Worm (Caenorhabditis elegans) whole organism, L4 larva: ENCODE data around the gene str-187.
A peak's percentile ranks its signal among the peaks of the same experiment; 100 is the strongest.

ENCODE experiments used
- F10B5.3 ChIP-seq: sonication (generic microtip); optimal IDR thresholded peaks from 2 replicates; lab custom pipeline; 2016; ENCODE audit warnings: mild to moderate bottlenecking, missing genetic modification characterization, missing compliant biosample characterization
- F26F4.8 ChIP-seq: fragments of 200-800 bp; sonication (Bioruptor generic); conservative IDR thresholded peaks from 2 replicates; pipeline ENCODE4 v1.3.6; 2022; ENCODE audit warnings: missing genetic modification characterization, missing compliant biosample characterization
- F37D6.2 ChIP-seq: sonication (generic microtip); optimal IDR thresholded peaks from 2 replicates; lab custom pipeline; 2016; ENCODE audit warnings: mild to moderate bottlenecking, missing genetic modification characterization, missing compliant biosample characterization
- T26A8.4 ChIP-seq: fragments of 200-800 bp; sonication (Bioruptor generic); IDR thresholded peaks from 2 replicates; pipeline ENCODE4 v1.3.6; 2022; ENCODE audit warnings: missing genetic modification characterization, missing compliant biosample characterization
- Y48G9A.11 ChIP-seq: fragments of 200-800 bp; sonication (Bioruptor generic); IDR thresholded peaks from 2 replicates; pipeline ENCODE4 v1.3.6; 2022; ENCODE audit warnings: missing genetic modification reagents, missing genetic modification characterization, missing compliant biosample characterization
- ZK337.2 ChIP-seq: fragments of 200-800 bp; sonication (Bioruptor generic); IDR thresholded peaks from 2 replicates; pipeline ENCODE4 v1.3.6; 2022; ENCODE audit warnings: missing genetic modification reagents, missing genetic modification characterization, missing compliant biosample characterization
- aha-1 ChIP-seq: fragments of 150-350 bp; peaks from one replicate; lab custom pipeline; 2014; ENCODE audit warnings: missing biosample characterization, missing genetic modification characterization
- ama-1 ChIP-seq: fragments of 150-350 bp; optimal IDR thresholded peaks from 2 replicates; lab custom pipeline; 2014; ENCODE audit warnings: inconsistent platforms, mixed read lengths
- attf-4 ChIP-seq: sonication (generic microtip); optimal IDR thresholded peaks from 3 replicates; lab custom pipeline; 2017; ENCODE audit warnings: missing biosample characterization, missing genetic modification characterization
- ceh-20 ChIP-seq: fragments of 200-800 bp; sonication (Bioruptor generic); IDR thresholded peaks from 2 replicates; pipeline ENCODE4 v1.3.6; 2022; ENCODE audit warnings: missing genetic modification reagents, missing genetic modification characterization, missing compliant biosample characterization
- ceh-32 ChIP-seq: sonication (generic microtip); optimal IDR thresholded peaks from 2 replicates; lab custom pipeline; 2016; ENCODE audit warnings: mild to moderate bottlenecking, missing genetic modification characterization, missing compliant biosample characterization; ENCODE audit not compliant: poor library complexity
- daf-12 ChIP-seq: fragments of 150-350 bp; optimal IDR thresholded peaks from 2 replicates; lab custom pipeline; 2014; ENCODE audit warnings: missing biosample characterization, missing genetic modification reagents, missing genetic modification characterization
- daf-16 ChIP-seq, 3 experiments: sonication (generic microtip); optimal IDR thresholded peaks; 2 replicates each; lab custom pipeline; 2016 to 2017; ENCODE audit warnings: missing genetic modification characterization in 3 of 3, missing genetic modification reagents in 3 of 3, mild to moderate bottlenecking in 2 of 3, missing compliant biosample characterization in 2 of 3, missing biosample characterization in 1 of 3, moderate library complexity in 1 of 3
- dmd-8 ChIP-seq: fragments of 200-800 bp; sonication (Bioruptor generic); IDR thresholded peaks from 2 replicates; pipeline ENCODE4 v1.3.6; 2022; ENCODE audit warnings: missing genetic modification characterization, missing compliant biosample characterization
- dmd-9 ChIP-seq: fragments of 200-800 bp; sonication (Bioruptor generic); IDR thresholded peaks from 2 replicates; pipeline ENCODE4 v1.3.6; 2022; ENCODE audit warnings: missing genetic modification reagents, missing genetic modification characterization, missing compliant biosample characterization
- dve-1 ChIP-seq: sonication (generic microtip); optimal IDR thresholded peaks from 2 replicates; lab custom pipeline; 2017; ENCODE audit warnings: antibody characterized with exemption, mild to moderate bottlenecking, missing genetic modification characterization, missing compliant biosample characterization; ENCODE audit not compliant: insufficient read depth
- egl-27 ChIP-seq: sonication (generic microtip); optimal IDR thresholded peaks from 3 replicates; lab custom pipeline; 2017; ENCODE audit warnings: missing biosample characterization, missing genetic modification reagents, missing genetic modification characterization
- egl-43 ChIP-seq: fragments of 200-800 bp; sonication (Bioruptor generic); IDR thresholded peaks from 2 replicates; pipeline ENCODE4 v1.3.6; 2022; ENCODE audit warnings: missing genetic modification reagents, missing genetic modification characterization, missing compliant biosample characterization
- gei-8 ChIP-seq: fragments of 200-800 bp; sonication (Bioruptor generic); optimal IDR thresholded peaks from 2 replicates; lab custom pipeline; 2018; ENCODE audit warnings: mild to moderate bottlenecking, missing genetic modification characterization, missing compliant biosample characterization
- lim-7 ChIP-seq: fragments of 200-800 bp; sonication (Bioruptor generic); IDR thresholded peaks from 2 replicates; pipeline ENCODE4 v1.3.6; 2022; ENCODE audit warnings: missing genetic modification characterization, missing compliant biosample characterization
- lin-29 ChIP-seq: fragments of 200-800 bp; sonication (Bioruptor generic); IDR thresholded peaks from 2 replicates; pipeline ENCODE4 v1.3.6; 2022; ENCODE audit warnings: missing genetic modification reagents, missing genetic modification characterization, missing compliant biosample characterization
- lin-38 ChIP-seq: fragments of 200-800 bp; sonication (Bioruptor generic); IDR thresholded peaks from 2 replicates; pipeline ENCODE4 v1.3.6; 2022; ENCODE audit warnings: missing genetic modification reagents, missing genetic modification characterization, missing compliant biosample characterization
- lir-3 ChIP-seq: sonication (generic microtip); optimal IDR thresholded peaks from 2 replicates; lab custom pipeline; 2016; ENCODE audit warnings: mild to moderate bottlenecking, missing genetic modification characterization, missing compliant biosample characterization
- madf-5 ChIP-seq, 2 experiments: fragments of 200-800 bp; sonication (Bioruptor generic); IDR thresholded peaks; 2 replicates each; pipeline ENCODE4 v1.3.6; 2022; ENCODE audit warnings: missing compliant biosample characterization in 2 of 2, missing genetic modification characterization in 2 of 2
- madf-9 ChIP-seq: fragments of 200-800 bp; sonication (Bioruptor generic); conservative IDR thresholded peaks from 2 replicates; pipeline ENCODE4 v1.3.6; 2022; ENCODE audit warnings: missing genetic modification reagents, missing genetic modification characterization, missing compliant biosample characterization
- mdl-1 ChIP-seq, 2 experiments: fragments of 150-350 bp in 1 of 2; sonication (generic microtip) in 1 of 2; optimal IDR thresholded peaks; 2 replicates each; lab custom pipeline; 2014 to 2017; ENCODE audit warnings: missing biosample characterization in 2 of 2, missing genetic modification characterization in 2 of 2
- mdt-29 ChIP-seq: fragments of 200-800 bp; sonication (Bioruptor generic); IDR thresholded peaks from 2 replicates; pipeline ENCODE4 v1.3.6; 2022; ENCODE audit warnings: missing genetic modification reagents, missing genetic modification characterization, missing compliant biosample characterization
- mes-2 ChIP-seq: sonication (generic microtip); optimal IDR thresholded peaks from 2 replicates; lab custom pipeline; 2016; ENCODE audit warnings: missing genotype, mild to moderate bottlenecking, missing genetic modification characterization, missing compliant biosample characterization; ENCODE audit not compliant: poor library complexity, severe bottlenecking
- nhr-10 ChIP-seq: fragments of 150-350 bp; optimal IDR thresholded peaks from 2 replicates; lab custom pipeline; 2014; ENCODE audit warnings: missing biosample characterization, missing genetic modification characterization
- nhr-41 ChIP-seq: fragments of 200-800 bp; sonication (Bioruptor generic); IDR thresholded peaks from 2 replicates; pipeline ENCODE4 v1.3.6; 2022; ENCODE audit warnings: missing genetic modification reagents, missing genetic modification characterization, missing compliant biosample characterization
- php-3 ChIP-seq: fragments of 200-800 bp; sonication (Bioruptor generic); IDR thresholded peaks from 2 replicates; pipeline ENCODE4 v1.3.6; 2022; ENCODE audit warnings: missing genetic modification reagents, missing genetic modification characterization, missing compliant biosample characterization
- set-16 ChIP-seq: fragments of 200-800 bp; sonication (Bioruptor generic); IDR thresholded peaks from 2 replicates; pipeline ENCODE4 v1.3.6; 2022; ENCODE audit warnings: missing genetic modification reagents, missing genetic modification characterization, missing compliant biosample characterization
- skn-1 ChIP-seq: fragments of 150-350 bp; optimal IDR thresholded peaks from 2 replicates; lab custom pipeline; 2014; ENCODE audit warnings: missing biosample characterization, missing genetic modification characterization
- spr-1 ChIP-seq: sonication (generic microtip); optimal IDR thresholded peaks from 2 replicates; lab custom pipeline; 2016; ENCODE audit warnings: mild to moderate bottlenecking, missing genetic modification characterization, missing compliant biosample characterization
- spr-3 ChIP-seq: fragments of 200-800 bp; sonication (Bioruptor generic); optimal IDR thresholded peaks from 2 replicates; lab custom pipeline; 2018; ENCODE audit warnings: mild to moderate bottlenecking, missing genetic modification characterization, missing compliant biosample characterization
- tra-1 ChIP-seq: fragments of 200-800 bp; sonication (Bioruptor generic); IDR thresholded peaks from 2 replicates; pipeline ENCODE4 v1.3.6; 2022; ENCODE audit warnings: missing genetic modification reagents, missing genetic modification characterization, missing compliant biosample characterization
- unc-39 ChIP-seq: sonication (generic microtip); optimal IDR thresholded peaks from 2 replicates; lab custom pipeline; 2017; ENCODE audit warnings: missing biosample characterization, missing genetic modification characterization
- zag-1 ChIP-seq: fragments of 150-350 bp; optimal IDR thresholded peaks from 2 replicates; lab custom pipeline; 2014; ENCODE audit warnings: missing biosample characterization, missing genetic modification characterization
- zfp-3 ChIP-seq: fragments of 200-800 bp; sonication (Bioruptor generic); conservative IDR thresholded peaks from 2 replicates; pipeline ENCODE4 v1.3.6; 2022; ENCODE audit warnings: missing genetic modification reagents, missing genetic modification characterization, missing compliant biosample characterization
- ztf-11 ChIP-seq: fragments of 150-350 bp; optimal IDR thresholded peaks from 2 replicates; lab custom pipeline; 2014; ENCODE audit warnings: missing biosample characterization, missing genetic modification characterization

Gene str-187

ce11 chrIV:17249691-17250181, 15.6 kb upstream of the str-187 start, which contains the start of gene eelo-2 (continued):
- TF ChIP-seq T26A8.4 (GFP tag; lab: Robert Waterston, UW) (peak; percentile 98), mes-2 (tag; lab: Kevin White, UChicago) (peak; percentile 97), ZK337.2 (peak; percentile 70; the same call in 1 of the 2 replicates), php-3 (GFP tag; lab: Robert Waterston, UW) (peak; percentile 89), egl-27 (peak; percentile 33), nhr-10 (tag; lab: Kevin White, UChicago) (peak; percentile 71), daf-12 (tag; lab: Kevin White, UChicago) (no peak), F37D6.2 (peak; percentile 96), mdt-29 (GFP tag; lab: Robert Waterston, UW) (peak; percentile 96), Y48G9A.11 (GFP tag; lab: Robert Waterston, UW) (peak; percentile 75), lir-3 (peak; percentile 87), ztf-11 (no peak), ceh-20 (GFP tag; lab: Robert Waterston, UW) (peak; percentile 96), lin-38 (peak; percentile 100), dmd-9 (GFP tag; lab: Robert Waterston, UW) (peak; percentile 96), ceh-32 (peak; percentile 75), spr-1 (tag; lab: Kevin White, UChicago) (peak; percentile 96), attf-4 (tag; lab: Kevin White, UChicago) (no peak), lin-29 (GFP tag; lab: Robert Waterston, UW) (peak; percentile 97), dve-1 (tag; lab: Kevin White, UChicago) (peak; percentile 99), madf-5 (GFP tag; IDR thresholded peaks at IDR 0.05; lab: Robert Waterston, UW) (peak; percentile 57 to 74; a peak in 2 of 4 replicates), mdl-1 (tag; optimal IDR thresholded peaks at IDR 0.05; lab: Kevin White, UChicago) (peak in 1 of 2 experiments; percentile 79), tra-1 (peak; percentile 94), unc-39 (tag; lab: Kevin White, UChicago) (no peak), set-16 (peak; percentile 68), zfp-3 (GFP tag; lab: Robert Waterston, UW) (peak; percentile 97), madf-9 (GFP tag; lab: Robert Waterston, UW) (peak; percentile 92), zag-1 (tag; lab: Kevin White, UChicago) (peak; percentile 86)

DNA sequence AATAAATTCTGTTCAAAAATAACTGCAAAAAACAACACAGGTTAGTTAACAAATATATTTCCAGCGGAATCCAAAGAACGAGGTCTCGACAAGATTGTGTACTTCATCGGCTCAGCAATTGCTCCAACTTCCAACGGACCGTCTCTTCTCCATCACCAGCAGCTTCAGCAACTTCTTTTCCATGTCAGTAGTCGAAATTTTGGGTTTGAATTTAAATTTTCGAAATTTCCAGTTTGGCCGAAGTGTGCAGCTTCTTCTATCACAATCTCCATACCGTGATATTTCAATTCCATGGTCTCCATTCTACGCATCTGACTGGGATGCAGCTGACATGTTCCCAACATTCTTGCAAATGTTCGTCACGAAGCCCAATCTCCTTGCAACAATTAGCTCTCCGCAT, 11.9 kb upstream of the str-187 start:
- no peak for TF ChIP-seq lin-29 (GFP tag; lab: Robert Waterston, UW)
- TF ChIP-seq php-3 (GFP tag; lab: Robert Waterston, UW): no peak
- peak; percentile 99 for TF ChIP-seq aha-1 (tag; lab: Kevin White, UChicago)
- TF ChIP-seq F26F4.8: no peak

DNA sequence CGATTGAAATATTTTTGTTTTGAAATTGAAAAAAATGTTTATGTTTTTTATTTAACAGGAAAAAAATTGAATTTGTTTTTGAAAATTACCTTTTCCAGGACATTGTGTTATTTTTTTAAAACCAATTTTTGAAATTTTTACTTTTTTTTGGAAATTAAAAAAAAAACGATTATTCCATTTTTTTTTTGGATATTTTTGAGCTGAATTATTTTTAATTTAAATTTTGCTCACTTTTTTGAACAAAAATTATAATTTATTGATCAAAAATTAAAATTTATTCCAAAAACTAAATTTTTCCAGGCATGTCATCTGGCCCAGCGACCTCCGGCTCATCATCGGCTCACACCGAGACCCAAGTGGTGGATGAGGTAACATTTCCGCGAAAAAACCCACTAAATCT, 10.4 kb upstream of the str-187 start, which contains the start of gene gtf-2E1:
gtf-2E1 (plus strand) TSS at position 301 of the 400 bp plus-strand sequence.
- no peak for TF ChIP-seq dmd-8
- no peak for TF ChIP-seq ama-1 (lab: Kevin White, UChicago)
- no peak for TF ChIP-seq mes-2 (tag; lab: Kevin White, UChicago)
- no peak for TF ChIP-seq zfp-3 (GFP tag; lab: Robert Waterston, UW)
- TF ChIP-seq dve-1 (tag; lab: Kevin White, UChicago): no peak
- TF ChIP-seq F10B5.3: no peak
- TF ChIP-seq lin-29 (GFP tag; lab: Robert Waterston, UW): no peak
- TF ChIP-seq gei-8 (GFP tag; lab: Kevin White, UChicago): no peak
- TF ChIP-seq lim-7 (GFP tag; lab: Robert Waterston, UW): no peak
- TF ChIP-seq F26F4.8: no peak
- TF ChIP-seq daf-16 (GFP tag; optimal IDR thresholded peaks at IDR 0.05; lab: Kevin White, UChicago): no peak
- TF ChIP-seq daf-16 (tag; optimal IDR thresholded peaks at IDR 0.05; lab: Kevin White, UChicago): no peak
- TF ChIP-seq egl-43 (GFP tag; lab: Robert Waterston, UW): no peak
- no peak for TF ChIP-seq nhr-41
- TF ChIP-seq nhr-10 (tag; lab: Kevin White, UChicago): no peak
- no peak for TF ChIP-seq spr-3 (GFP tag; lab: Kevin White, UChicago)
- TF ChIP-seq skn-1 (tag; lab: Kevin White, UChicago): no peak
